Worm (Caenorhabditis elegans) whole organism, L4 larva: ENCODE measurements around the gene lag-1.

Experiments used
- D1046.2 ChIP-seq: fragments of 200-800 bp; sonication (Bioruptor generic); IDR thresholded peaks from 2 replicates; pipeline ENCODE4 v1.3.6; 2022; ENCODE audit warnings: missing genetic modification characterization, missing compliant biosample characterization
- F10B5.3 ChIP-seq: sonication (generic microtip); optimal IDR thresholded peaks from 2 replicates; lab custom pipeline; 2016; ENCODE audit warnings: mild to moderate bottlenecking, missing genetic modification characterization, missing compliant biosample characterization
- T26A8.4 ChIP-seq: fragments of 200-800 bp; sonication (Bioruptor generic); IDR thresholded peaks from 2 replicates; pipeline ENCODE4 v1.3.6; 2022; ENCODE audit warnings: missing genetic modification characterization, missing compliant biosample characterization
- ama-1 ChIP-seq: fragments of 150-350 bp; optimal IDR thresholded peaks from 2 replicates; lab custom pipeline; 2014; ENCODE audit warnings: inconsistent platforms, mixed read lengths
- jun-1 ChIP-seq: fragments of 150-350 bp; optimal IDR thresholded peaks from 2 replicates; lab custom pipeline; 2014; ENCODE audit warnings: missing biosample characterization, missing genetic modification reagents, missing genetic modification characterization
- mdt-29 ChIP-seq: fragments of 200-800 bp; sonication (Bioruptor generic); IDR thresholded peaks from 2 replicates; pipeline ENCODE4 v1.3.6; 2022; ENCODE audit warnings: missing genetic modification reagents, missing genetic modification characterization, missing compliant biosample characterization
- nhr-237 ChIP-seq: sonication (generic microtip); optimal IDR thresholded peaks from 2 replicates; lab custom pipeline; 2017; ENCODE audit warnings: missing biosample characterization, missing genetic modification characterization
- nhr-76 ChIP-seq: fragments of 150-350 bp; optimal IDR thresholded peaks from 2 replicates; lab custom pipeline; 2014; ENCODE audit warnings: missing biosample characterization, missing genetic modification characterization
- pha-4 ChIP-seq, 2 experiments: fragments of 150-350 bp in 1 of 2; fragments of 200-800 bp in 1 of 2; sonication (Bioruptor generic) in 1 of 2; IDR thresholded peaks in 1 of 2; optimal IDR thresholded peaks in 1 of 2; 2 replicates each; pipeline versions ENCODE4 v1.3.6 to Lab custom; 2014 to 2022; ENCODE audit warnings: missing genetic modification characterization in 2 of 2, missing genetic modification reagents in 2 of 2, missing biosample characterization in 1 of 2, missing compliant biosample characterization in 1 of 2
- snpc-4 ChIP-seq: fragments of 150-350 bp; optimal IDR thresholded peaks from 2 replicates; lab custom pipeline; 2014; ENCODE audit warnings: missing biosample characterization, missing genetic modification characterization

ce11 chrIV:6159616-6160015 lies 64.4 kb downstream of the lag-1 start:
- TF ChIP-seq ama-1 (lab: Kevin White, UChicago): no peak
- no peak for TF ChIP-seq T26A8.4 (GFP tag; lab: Robert Waterston, UW)
- no peak for TF ChIP-seq snpc-4 (tag; lab: Kevin White, UChicago)
- no peak for TF ChIP-seq nhr-237
- TF ChIP-seq D1046.2: no peak
- no peak for TF ChIP-seq pha-4 (GFP tag; IDR thresholded peaks at IDR 0.05; lab: Robert Waterston, UW)
- no peak for TF ChIP-seq pha-4 (tag; optimal IDR thresholded peaks at IDR 0.05; lab: Kevin White, UChicago)
- TF ChIP-seq nhr-76 (tag; lab: Kevin White, UChicago): no peak
- no peak for TF ChIP-seq F10B5.3 (tag; lab: Kevin White, UChicago)
- no peak for TF ChIP-seq mdt-29 (GFP tag; lab: Robert Waterston, UW)
- no peak for TF ChIP-seq jun-1 (tag; lab: Kevin White, UChicago)
